Fruit fly (Drosophila melanogaster) whole organism, embryonic: ENCODE measurements around the gene CG12728.
A peak's percentile ranks its signal among the peaks of the same experiment; 100 is the strongest.

Experiments
- Atf3 ChIP-seq: fragments of 200-800 bp; sonication (Bioruptor generic); optimal IDR thresholded peaks from 3 replicates; lab custom pipeline; 2016; ENCODE audit warnings: missing biosample characterization, missing genetic modification characterization
- Awh ChIP-seq: fragments of 200-800 bp; sonication (Bioruptor generic); IDR thresholded peaks from 2 replicates; pipeline ENCODE4, ENCODE4 v1.3.6; 2022; ENCODE audit warnings: missing biosample characterization, missing genetic modification characterization
- CG10209 ChIP-seq: fragments of 200-800 bp; sonication (Bioruptor generic); optimal IDR thresholded peaks from 3 replicates; lab custom pipeline; 2017; ENCODE audit warnings: missing biosample characterization, mild to moderate bottlenecking, missing genetic modification characterization, missing genetic modification reagents
- CG10321 ChIP-seq: fragments of 200-800 bp; sonication (Bioruptor generic); IDR thresholded peaks from 2 replicates; pipeline ENCODE4 v1.3.6; 2022; ENCODE audit warnings: missing biosample characterization, missing genetic modification characterization
- CG10366 ChIP-seq: fragments of 200-800 bp; sonication (Bioruptor generic); IDR thresholded peaks from 2 replicates; pipeline ENCODE4 v1.3.6; 2022; ENCODE audit warnings: missing biosample characterization, missing genetic modification characterization
- CG10979 ChIP-seq: fragments of 200-800 bp; sonication (Bioruptor generic); optimal IDR thresholded peaks from 2 replicates; lab custom pipeline; 2018; ENCODE audit warnings: missing biosample characterization, mild to moderate bottlenecking, missing genetic modification characterization, moderate library complexity
- CG11456 ChIP-seq: fragments of 200-800 bp; sonication (Bioruptor generic); IDR thresholded peaks from 3 replicates; pipeline ENCODE4 v1.3.6; 2022; ENCODE audit warnings: missing biosample characterization, missing genetic modification characterization
- CG11504 ChIP-seq: fragments of 200-800 bp; sonication (Bioruptor generic); optimal IDR thresholded peaks from 3 replicates; lab custom pipeline; 2019; ENCODE audit warnings: missing biosample characterization, mild to moderate bottlenecking, missing genetic modification characterization, moderate library complexity
- CG12299 ChIP-seq: fragments of 200-800 bp; sonication (Bioruptor generic); optimal IDR thresholded peaks from 2 replicates; lab custom pipeline; 2018; ENCODE audit warnings: missing biosample characterization, mild to moderate bottlenecking, missing genetic modification characterization
- CG12769 ChIP-seq: fragments of 200-800 bp; sonication (Bioruptor generic); optimal IDR thresholded peaks from 2 replicates; lab custom pipeline; 2019; ENCODE audit warnings: missing biosample characterization, mild to moderate bottlenecking, missing genetic modification characterization, moderate library complexity
- CG1603 ChIP-seq: fragments of 200-800 bp; sonication (Bioruptor generic); optimal IDR thresholded peaks from 2 replicates; lab custom pipeline; 2019; ENCODE audit warnings: missing biosample characterization, mild to moderate bottlenecking, missing genetic modification characterization, moderate library complexity
- CG17912 ChIP-seq: fragments of 200-800 bp; sonication (Bioruptor generic); optimal IDR thresholded peaks from 2 replicates; lab custom pipeline; 2018; ENCODE audit warnings: missing biosample characterization, mild to moderate bottlenecking, missing genetic modification characterization
- CG2199 ChIP-seq: fragments of 200-800 bp; sonication (Bioruptor generic); IDR thresholded peaks from 3 replicates; pipeline ENCODE4 v1.3.6; 2022; ENCODE audit warnings: missing biosample characterization, missing genetic modification characterization
- CG31224 ChIP-seq: fragments of 200-800 bp; sonication (Bioruptor generic); IDR thresholded peaks from 2 replicates; pipeline ENCODE4 v1.3.6; 2022; ENCODE audit warnings: missing biosample characterization, missing genetic modification characterization
- CG3726 ChIP-seq: fragments of 200-800 bp; sonication (Bioruptor generic); IDR thresholded peaks from 3 replicates; pipeline ENCODE4, ENCODE4 v1.3.6; 2022; ENCODE audit warnings: missing biosample characterization, missing genetic modification characterization
- CG42726 ChIP-seq: fragments of 200-800 bp; sonication (Bioruptor generic); IDR thresholded peaks from 2 replicates; pipeline ENCODE4 v1.3.6; 2022; ENCODE audit warnings: missing biosample characterization, missing genetic modification characterization; ENCODE audit not compliant: partially characterized antibody
- CG4328 ChIP-seq: fragments of 200-800 bp; sonication (Bioruptor generic); optimal IDR thresholded peaks from 3 replicates; lab custom pipeline; 2017; ENCODE audit warnings: missing biosample characterization, missing genetic modification reagents, missing genetic modification characterization
- CG5245 ChIP-seq: fragments of 200-800 bp; sonication (Bioruptor generic); optimal IDR thresholded peaks from 3 replicates; lab custom pipeline; 2016; ENCODE audit warnings: missing biosample characterization, missing genetic modification characterization
- CG6175 ChIP-seq: fragments of 200-800 bp; sonication (Bioruptor generic); IDR thresholded peaks from 3 replicates; pipeline ENCODE4 v1.3.6; 2022; ENCODE audit warnings: missing biosample characterization, missing genetic modification characterization
- CG6654 ChIP-seq: fragments of 200-800 bp; sonication (Bioruptor generic); optimal IDR thresholded peaks from 2 replicates; lab custom pipeline; 2017; ENCODE audit warnings: missing biosample characterization, mild to moderate bottlenecking, missing genetic modification characterization
- CG7372 ChIP-seq: fragments of 200-800 bp; sonication (Bioruptor generic); IDR thresholded peaks from 2 replicates; pipeline ENCODE4 v1.3.6; 2022; ENCODE audit warnings: missing biosample characterization, missing genetic modification characterization
- CG7556 ChIP-seq: fragments of 200-800 bp; sonication (Bioruptor generic); optimal IDR thresholded peaks from 2 replicates; lab custom pipeline; 2017; ENCODE audit warnings: missing biosample characterization, mild to moderate bottlenecking, missing genetic modification characterization
- CG7987 ChIP-seq: fragments of 200-800 bp; sonication (Bioruptor generic); optimal IDR thresholded peaks from 2 replicates; lab custom pipeline; 2018; ENCODE audit warnings: missing biosample characterization, mild to moderate bottlenecking, missing genetic modification characterization, moderate library complexity
- CG8089 ChIP-seq: fragments of 200-800 bp; sonication (Bioruptor generic); optimal IDR thresholded peaks from 3 replicates; lab custom pipeline; 2016; ENCODE audit warnings: missing biosample characterization, missing genetic modification characterization
- CG8478 ChIP-seq: fragments of >200 bp; optimal IDR thresholded peaks from 2 replicates; lab custom pipeline; 2018
- CG8924 ChIP-seq: fragments of 200-800 bp; optimal IDR thresholded peaks from 3 replicates; lab custom pipeline; 2019; ENCODE audit warnings: missing biosample characterization, mild to moderate bottlenecking, missing genetic modification characterization, moderate library complexity
- Chrac-16 ChIP-seq: fragments of 200-800 bp; sonication (Bioruptor generic); optimal IDR thresholded peaks from 3 replicates; lab custom pipeline; 2016; ENCODE audit warnings: missing biosample characterization, missing genetic modification characterization
- Gug ChIP-seq: fragments of 200-800 bp; sonication (Bioruptor generic); IDR thresholded peaks from 4 replicates; pipeline ENCODE4 v1.3.6; 2022; ENCODE audit warnings: missing biosample characterization, missing genetic modification characterization
- HHEX ChIP-seq: fragments of 200-800 bp; sonication (Bioruptor generic); optimal IDR thresholded peaks from 3 replicates; lab custom pipeline; 2017; ENCODE audit warnings: missing biosample characterization, mild to moderate bottlenecking, missing genetic modification characterization, missing genetic modification reagents
- HLH54F ChIP-seq: fragments of 200-800 bp; sonication (Bioruptor generic); optimal IDR thresholded peaks from 3 replicates; lab custom pipeline; 2016; ENCODE audit warnings: missing biosample characterization, missing genetic modification characterization
- Hmr ChIP-seq: fragments of 200-800 bp; sonication (Bioruptor generic); optimal IDR thresholded peaks from 3 replicates; lab custom pipeline; 2017; ENCODE audit warnings: mild to moderate bottlenecking, missing biosample characterization, missing genetic modification reagents, missing genetic modification characterization
- MTF-1 ChIP-seq: fragments of 200-800 bp; sonication (Bioruptor generic); optimal IDR thresholded peaks from 2 replicates; lab custom pipeline; 2018; ENCODE audit warnings: missing biosample characterization, mild to moderate bottlenecking, missing genetic modification characterization, borderline replicate concordance
- chm ChIP-seq: fragments of 200-800 bp; sonication (Bioruptor generic); IDR thresholded peaks from 2 replicates; pipeline ENCODE4 v1.3.6; 2022; ENCODE audit warnings: missing biosample characterization, missing genetic modification characterization
- gcm2 ChIP-seq: fragments of 200-800 bp; sonication (Bioruptor generic); optimal IDR thresholded peaks from 2 replicates; lab custom pipeline; 2016; ENCODE audit warnings: missing biosample characterization, missing genetic modification characterization
- gsb ChIP-seq: fragments of 200-800 bp; sonication (Bioruptor generic); IDR thresholded peaks from 2 replicates; pipeline ENCODE4 v1.3.6; 2022; ENCODE audit warnings: missing biosample characterization, missing genetic modification characterization
- hth ChIP-seq: fragments of >200 bp; optimal IDR thresholded peaks from 2 replicates; lab custom pipeline; 2017; ENCODE audit warnings: inconsistent platforms
- jigr1 ChIP-seq: fragments of 200-800 bp; sonication (Bioruptor generic); IDR thresholded peaks from 3 replicates; pipeline ENCODE4 v1.3.6; 2022; ENCODE audit warnings: missing biosample characterization, missing genetic modification characterization
- kni ChIP-seq: fragments of 200-800 bp; sonication (Bioruptor generic); optimal IDR thresholded peaks from 3 replicates; lab custom pipeline; 2017; ENCODE audit warnings: mild to moderate bottlenecking, missing biosample characterization, missing genetic modification reagents, missing genetic modification characterization
- knrl ChIP-seq: fragments of 200-800 bp; sonication (Bioruptor generic); IDR thresholded peaks from 3 replicates; pipeline ENCODE4 v1.3.6; 2022; ENCODE audit warnings: missing biosample characterization, missing genetic modification characterization; ENCODE audit not compliant: partially characterized antibody
- oc ChIP-seq: fragments of 200-800 bp; sonication (Bioruptor generic); optimal IDR thresholded peaks from 2 replicates; lab custom pipeline; 2018; ENCODE audit warnings: missing biosample characterization, mild to moderate bottlenecking, missing genetic modification characterization, moderate library complexity
- pho ChIP-seq: fragments of 200-800 bp; sonication (Bioruptor generic); optimal IDR thresholded peaks from 2 replicates; lab custom pipeline; 2016; ENCODE audit warnings: missing biosample characterization, missing genetic modification characterization
- psq ChIP-seq: fragments of 200-800 bp; sonication (Bioruptor generic); optimal IDR thresholded peaks from 2 replicates; lab custom pipeline; 2017; ENCODE audit warnings: missing biosample characterization, missing genetic modification characterization
- sc ChIP-seq, 3 experiments: fragments of >200 bp in 2 of 3; fragments of 200-800 bp in 1 of 3; sonication (Bioruptor generic) in 1 of 3; optimal IDR thresholded peaks; 2 replicates in 2 of 3; 3 replicates in 1 of 3; lab custom pipeline; 2017; ENCODE audit warnings: mild to moderate bottlenecking in 1 of 3, missing biosample characterization in 1 of 3, missing genetic modification characterization in 1 of 3, missing genetic modification reagents in 1 of 3
- sisA ChIP-seq: fragments of 200-800 bp; sonication (Bioruptor generic); IDR thresholded peaks from 2 replicates; pipeline ENCODE4 v1.3.6; 2022; ENCODE audit warnings: missing biosample characterization, missing genetic modification characterization
- slp2 ChIP-seq: fragments of 200-800 bp; sonication (Bioruptor generic); optimal IDR thresholded peaks from 2 replicates; lab custom pipeline; 2016; ENCODE audit warnings: missing biosample characterization, missing genetic modification characterization
- stc ChIP-seq: fragments of 200-800 bp; sonication (Bioruptor generic); IDR thresholded peaks from 2 replicates; pipeline ENCODE4 v1.3.6; 2022; ENCODE audit warnings: missing biosample characterization, missing genetic modification characterization
- tx ChIP-seq: fragments of 200-800 bp; sonication (Bioruptor generic); optimal IDR thresholded peaks from 2 replicates; lab custom pipeline; 2016; ENCODE audit warnings: missing biosample characterization, missing genetic modification characterization
- zen ChIP-seq: fragments of 200-800 bp; sonication (Bioruptor generic); optimal IDR thresholded peaks from 3 replicates; lab custom pipeline; 2018; ENCODE audit warnings: missing biosample characterization, mild to moderate bottlenecking, missing genetic modification characterization, moderate library complexity

Gene CG12728

DNA sequence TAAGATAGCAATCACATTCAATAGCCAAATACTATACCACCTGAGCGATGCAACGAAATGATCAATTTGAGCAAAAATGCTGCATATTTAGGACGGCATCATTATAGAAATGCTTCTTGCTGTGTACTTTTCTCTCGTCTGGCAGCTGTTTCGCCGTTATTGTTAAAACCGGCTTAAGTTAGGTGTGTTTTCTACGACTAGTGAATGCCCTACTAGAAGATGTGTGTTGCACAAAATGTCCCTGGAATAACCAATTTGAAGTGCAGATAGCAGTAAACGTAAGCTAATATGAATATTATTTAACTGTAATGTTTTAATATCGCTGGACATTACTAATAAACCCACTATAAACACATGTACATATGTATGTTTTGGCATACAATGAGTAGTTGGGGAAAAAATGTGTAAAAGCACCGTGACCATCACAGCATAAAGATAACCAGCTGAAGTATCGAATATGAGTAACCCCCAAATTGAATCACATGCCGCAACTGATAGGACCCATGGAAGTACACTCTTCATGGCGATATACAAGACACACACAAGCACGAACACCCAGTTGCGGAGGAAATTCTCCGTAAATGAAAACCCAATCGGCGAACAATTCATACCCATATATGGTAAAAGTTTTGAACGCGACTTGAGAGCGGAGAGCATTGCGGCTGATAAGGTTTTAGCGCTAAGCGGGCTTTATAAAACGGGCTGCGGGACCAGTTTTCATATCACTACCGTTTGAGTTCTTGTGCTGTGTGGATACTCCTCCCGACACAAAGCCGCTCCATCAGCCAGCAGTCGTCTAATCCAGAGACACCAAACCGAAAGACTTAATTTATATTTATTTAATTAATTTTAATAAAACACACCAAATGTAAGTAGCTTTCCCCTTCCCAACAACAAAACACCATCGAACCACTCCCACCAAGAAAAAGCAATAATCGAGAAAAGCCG is 42.0 kb upstream of the CG12728 start, which contains the start of gene Act5C (continued):
- TF ChIP-seq psq (GFP tag; lab: Kevin White, UChicago) (peak; percentile 74), CG11456 (GFP tag; lab: Robert Waterston, UW) (peak; percentile 90), CG8924 (tag; lab: Kevin White, UChicago) (peak; percentile 94), Hmr (GFP tag; lab: Kevin White, UChicago) (peak; percentile 92), Awh (GFP tag; lab: Robert Waterston, UW) (peak; percentile 92), CG31224 (peak; percentile 84), CG6175 (GFP tag; lab: Robert Waterston, UW) (peak; percentile 79), sisA (GFP tag; lab: Robert Waterston, UW) (peak; percentile 92), CG8478 (lab: Kevin White, UChicago) (no peak), Atf3 (GFP tag; lab: Kevin White, UChicago) (peak; percentile 85), gcm2 (GFP tag; lab: Kevin White, UChicago) (peak; percentile 90), CG3726 (peak; percentile 96), CG42726 (GFP tag; lab: Robert Waterston, UW) (0 out of 2 replicates have a peak, but pooled peaks have one; percentile 46), MTF-1 (peak; percentile 89), CG8089 (peak; percentile 93), CG10321 (peak; percentile 67; the same call in 1 of the 2 replicates), CG7987 (GFP tag; lab: Kevin White, UChicago) (peak; percentile 79), zen (tag; lab: Kevin White, UChicago) (peak; percentile 97), oc (tag; lab: Kevin White, UChicago) (peak; percentile 95), stc (GFP tag; lab: Robert Waterston, UW) (peak; percentile 92), slp2 (GFP tag; lab: Kevin White, UChicago) (peak; percentile 94), Chrac-16 (GFP tag; lab: Kevin White, UChicago) (peak; percentile 94), hth (no peak), chm (GFP tag; lab: Robert Waterston, UW) (peak; percentile 93), CG5245 (GFP tag; lab: Kevin White, UChicago) (peak; percentile 87), CG10209 (GFP tag; lab: Kevin White, UChicago) (peak; percentile 93), gsb (peak; percentile 86), CG11504 (tag; lab: Kevin White, UChicago) (peak; percentile 93), kni (GFP tag; lab: Kevin White, UChicago) (peak; percentile 73), tx (GFP tag; lab: Kevin White, UChicago) (peak; percentile 92), sc (optimal IDR thresholded peaks at IDR 0.05; lab: Kevin White, UChicago) (no peak), sc (GFP tag; optimal IDR thresholded peaks at IDR 0.05; lab: Kevin White, UChicago) (peak; percentile 84), knrl (GFP tag; lab: Robert Waterston, UW) (no peak), CG7556 (GFP tag; lab: Kevin White, UChicago) (peak; percentile 92), CG4328 (GFP tag; lab: Kevin White, UChicago) (peak; percentile 59), CG12769 (tag; lab: Kevin White, UChicago) (peak; percentile 98), CG1603 (peak; percentile 98), jigr1 (GFP tag; lab: Robert Waterston, UW) (peak; percentile 79), CG12299 (tag; lab: Kevin White, UChicago) (peak; percentile 92), CG17912 (GFP tag; lab: Kevin White, UChicago) (no peak), CG6654 (peak; percentile 77), HLH54F (peak; percentile 90), CG10979 (tag; lab: Kevin White, UChicago) (peak; percentile 96), CG7372 (GFP tag; lab: Robert Waterston, UW) (peak; percentile 86), pho (GFP tag; lab: Kevin White, UChicago) (peak; percentile 89), Gug (peak; percentile 89), HHEX (GFP tag; lab: Kevin White, UChicago) (peak; percentile 90), CG2199 (GFP tag; lab: Robert Waterston, UW) (peak; percentile 93), CG10366 (GFP tag; lab: Robert Waterston, UW) (peak; percentile 91)
